Fruit fly (Drosophila melanogaster): ENCODE data around the gene slf.

- TF ChIP-seq EcR (GFP tag; optimal IDR thresholded peaks at IDR 0.05) (no peak), Dll (optimal IDR thresholded peaks at IDR 0.05) (no peak), psq (optimal IDR thresholded peaks at IDR 0.05) (no peak), pan (optimal IDR thresholded peaks at IDR 0.05) (no peak)
Observed at dm6 chr2L:4810044-4810609, 8.4 kb upstream of the slf start.

All from whole organism.